Worm (Caenorhabditis elegans) whole organism, L4/young adult: ENCODE results near the gene Y41C4A.22.

Experiments used
- W03F9.2 ChIP-seq: fragments of 150-350 bp; optimal IDR thresholded peaks from 2 replicates; lab custom pipeline; 2014; ENCODE audit warnings: missing biosample characterization, missing genetic modification characterization
- dao-5 ChIP-seq: sonication (generic microtip); optimal IDR thresholded peaks from 2 replicates; lab custom pipeline; 2016; ENCODE audit warnings: missing genotype, missing genetic modification characterization, moderate library complexity, missing compliant biosample characterization
- him-1 ChIP-seq: sonication (generic microtip); optimal IDR thresholded peaks from 2 replicates; lab custom pipeline; 2016; ENCODE audit warnings: missing genotype, missing genetic modification reagents, missing genetic modification characterization, missing compliant biosample characterization

Gene Y41C4A.22

DNA sequence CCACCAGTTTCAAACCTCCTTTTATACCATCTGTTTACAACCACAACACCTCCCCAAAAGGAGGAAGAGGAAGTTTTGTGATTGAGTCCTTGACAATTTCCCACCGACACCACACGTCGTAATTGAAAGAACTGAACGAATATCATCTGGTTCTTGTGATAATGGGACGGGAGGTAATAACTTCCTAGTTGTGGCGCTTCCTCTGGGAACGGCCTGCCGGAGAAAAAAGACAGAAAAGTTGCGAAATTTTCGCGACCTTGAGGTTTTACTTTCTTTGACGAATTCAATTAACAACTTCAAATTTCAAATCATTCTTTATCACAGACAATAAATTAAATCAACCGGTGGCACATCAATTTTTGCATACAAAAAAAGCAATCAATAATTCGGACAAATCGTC, 11.6 kb downstream of the Y41C4A.22 start, which contains the start of gene col-96:
Gene col-96 (minus strand): TSS at position 101 of the 400 bp plus-strand sequence.
- no peak for TF ChIP-seq W03F9.2 (tag; lab: Kevin White, UChicago)

DNA sequence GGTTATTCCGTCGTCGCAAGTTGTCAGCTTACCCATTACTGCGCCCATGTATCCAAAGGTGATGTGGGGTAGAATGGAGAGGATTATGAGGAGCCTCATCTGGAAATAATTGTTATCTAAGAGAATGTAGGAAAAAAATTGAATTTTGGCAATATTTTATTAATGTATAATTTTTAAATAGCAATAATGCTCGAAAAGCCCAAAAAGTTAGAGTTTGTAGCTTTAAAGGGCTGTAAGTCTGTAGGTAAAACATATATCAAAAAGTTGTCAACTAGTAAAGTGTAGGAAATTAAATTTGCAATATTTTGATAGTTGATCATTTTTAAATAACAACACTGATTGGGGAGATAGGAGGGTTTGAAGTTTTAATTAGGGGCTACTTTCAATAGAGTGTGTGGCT, 13.6 kb downstream of the Y41C4A.22 start, which contains the start of gene Y41C4A.8:
Gene Y41C4A.8 (minus strand): TSS at position 101 of the 400 bp plus-strand sequence.
- no peak for TF ChIP-seq dao-5 (tag; lab: Kevin White, UChicago)
- TF ChIP-seq him-1 (tag; lab: Kevin White, UChicago): no peak
- no peak for TF ChIP-seq W03F9.2 (tag; lab: Kevin White, UChicago)

DNA sequence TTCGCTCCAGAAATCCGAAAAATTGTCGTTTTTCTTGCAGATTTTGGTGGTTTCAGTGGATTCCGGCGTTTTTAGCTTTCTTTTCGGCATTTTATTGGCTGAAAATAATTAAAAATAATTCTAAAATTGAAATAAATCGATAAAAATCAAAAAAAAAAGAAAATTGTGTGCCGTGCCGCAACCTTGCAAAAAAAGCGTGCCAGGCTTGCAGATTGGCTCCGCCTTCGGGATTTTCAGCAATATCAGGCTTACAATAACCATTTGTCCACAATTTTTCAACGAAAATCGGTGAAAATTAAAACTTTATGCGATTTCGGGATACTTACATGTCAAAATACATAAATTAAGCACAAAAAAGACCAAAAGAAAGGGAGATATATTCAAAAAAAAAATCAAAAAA, 23.5 kb downstream of the Y41C4A.22 start, which contains the start of gene Y41C4A.9:
Gene Y41C4A.9 (minus strand): TSS at position 98 of the 400 bp plus-strand sequence.
- TF ChIP-seq him-1 (tag; lab: Kevin White, UChicago) (no peak), W03F9.2 (tag; lab: Kevin White, UChicago) (no peak), dao-5 (tag; lab: Kevin White, UChicago) (no peak)

DNA sequence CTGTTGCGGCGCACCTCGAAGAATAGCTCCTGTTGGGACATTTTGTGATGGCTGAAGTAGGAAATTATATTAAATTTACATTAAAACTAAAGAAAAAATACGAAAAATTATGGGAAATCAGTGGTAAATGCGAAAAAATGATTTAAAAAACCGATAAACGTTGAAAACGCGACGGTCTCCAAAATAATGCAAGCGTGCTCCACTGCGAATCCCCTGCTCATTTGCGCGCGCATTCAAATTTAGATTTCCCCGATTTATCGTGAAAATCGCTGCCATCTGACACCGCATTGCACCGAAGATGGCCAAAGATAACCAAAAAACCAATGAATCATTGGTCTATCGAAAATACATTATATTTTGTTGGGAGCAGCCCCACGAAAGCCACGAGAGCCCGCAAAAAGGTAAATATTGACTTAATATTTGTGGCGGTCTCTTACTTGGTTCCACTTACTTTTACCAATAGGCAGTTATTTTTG, 24.4 kb downstream of the Y41C4A.22 start, which contains the start of the genes elb-1 and Y41C4A.11:
Gene elb-1 (minus strand): TSS at position 51 of the 476 bp plus-strand sequence.
Gene Y41C4A.11 (plus strand): TSS at position 461 of the 476 bp plus-strand sequence.
- no peak for TF ChIP-seq him-1 (tag; lab: Kevin White, UChicago)
- no peak for TF ChIP-seq dao-5 (tag; lab: Kevin White, UChicago)
- no peak for TF ChIP-seq W03F9.2 (tag; lab: Kevin White, UChicago)

DNA sequence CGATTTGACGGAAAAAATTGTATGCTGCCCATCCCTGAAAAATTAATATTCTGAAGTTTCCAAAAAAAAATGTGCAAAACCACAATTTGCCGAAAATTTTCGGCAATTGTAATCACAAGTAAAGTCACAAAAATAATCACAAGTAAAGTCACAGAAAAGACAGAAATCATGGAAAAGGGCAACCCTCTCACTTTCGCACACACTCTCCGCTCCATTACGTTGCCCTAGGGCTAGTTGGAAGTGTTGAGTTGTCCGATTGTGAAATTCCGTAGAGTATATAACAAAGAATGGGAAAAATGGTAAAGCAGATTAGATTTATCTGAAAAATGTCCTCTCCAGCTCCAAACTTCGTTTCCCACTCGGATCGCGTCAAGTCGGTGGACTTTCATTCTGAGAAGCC, 26.3 kb downstream of the Y41C4A.22 start, which contains the start of gene Y41C4A.32:
Gene Y41C4A.32 (plus strand): TSS at position 302 of the 400 bp plus-strand sequence.
- TF ChIP-seq W03F9.2 (tag; lab: Kevin White, UChicago) (no peak), dao-5 (tag; lab: Kevin White, UChicago) (no peak), him-1 (tag; lab: Kevin White, UChicago) (no peak)

DNA sequence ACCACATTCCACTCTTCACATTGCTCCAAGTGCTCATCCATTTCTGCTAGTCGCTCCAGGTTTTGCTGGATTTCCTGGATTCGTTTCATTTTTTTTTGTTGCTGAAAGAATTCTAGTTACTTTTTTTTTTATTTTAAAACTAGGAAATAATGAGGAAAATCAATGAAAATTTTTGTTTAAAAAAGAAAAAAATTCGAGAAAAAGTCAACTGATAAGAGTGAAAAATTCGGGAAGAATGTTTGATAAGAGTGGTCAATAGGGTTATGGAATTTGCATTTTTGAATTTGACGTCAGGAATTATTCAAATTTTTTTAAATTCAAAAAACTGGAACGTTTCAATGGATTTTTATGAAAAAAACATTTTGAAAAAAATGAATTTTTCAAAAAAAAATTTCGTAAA, 31.5 kb downstream of the Y41C4A.22 start, which contains the start of gene Y41C4A.12:
Gene Y41C4A.12 (minus strand): TSS at position 101 of the 400 bp plus-strand sequence.
- no peak for TF ChIP-seq W03F9.2 (tag; lab: Kevin White, UChicago)
- TF ChIP-seq dao-5 (tag; lab: Kevin White, UChicago): no peak
- no peak for TF ChIP-seq him-1 (tag; lab: Kevin White, UChicago)

DNA sequence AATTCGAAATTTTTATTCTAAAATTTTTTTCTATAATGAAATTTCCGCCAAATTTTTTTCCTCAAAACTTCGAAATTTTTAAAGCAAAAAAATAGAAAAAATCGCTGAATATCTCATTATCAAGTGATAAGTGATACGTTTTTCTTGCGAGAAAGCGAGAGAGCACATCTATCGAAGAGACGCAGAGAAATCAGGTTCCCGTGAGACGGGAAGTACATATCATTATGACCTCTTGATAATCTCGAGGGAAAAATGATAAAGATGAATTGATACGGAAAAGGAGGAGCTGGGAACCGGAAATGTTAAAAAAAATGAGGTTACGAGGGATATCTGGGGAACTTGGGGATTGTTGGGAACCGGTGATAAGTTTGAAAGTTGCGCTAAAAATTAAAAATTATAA, 31.9 kb downstream of the Y41C4A.22 start:
- TF ChIP-seq him-1 (tag; lab: Kevin White, UChicago): no peak
- no peak for TF ChIP-seq dao-5 (tag; lab: Kevin White, UChicago)
- no peak for TF ChIP-seq W03F9.2 (tag; lab: Kevin White, UChicago)

DNA sequence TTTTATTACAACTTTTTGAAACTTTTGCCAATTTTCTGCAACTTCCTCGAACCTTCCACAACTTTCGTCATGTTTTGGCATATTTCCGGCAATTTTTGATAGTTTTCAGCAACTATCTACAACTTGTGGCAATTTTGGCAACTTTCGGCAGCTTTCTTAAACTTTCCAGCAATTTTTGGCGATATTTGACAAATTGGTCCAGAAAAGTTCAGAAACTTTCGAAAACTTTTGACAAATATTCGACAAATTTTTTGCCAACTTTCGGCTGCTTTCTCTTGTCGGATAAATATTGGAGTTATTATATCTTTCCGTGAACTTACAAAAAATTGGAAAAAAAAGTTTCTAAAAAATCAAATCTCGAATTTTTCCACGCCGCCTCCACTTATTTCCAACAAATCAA, 35.2 kb downstream of the Y41C4A.22 start, which contains the start of gene Y41C4A.18:
Gene Y41C4A.18 (plus strand): TSS at position 301 of the 400 bp plus-strand sequence.
- TF ChIP-seq dao-5 (tag; lab: Kevin White, UChicago): no peak
- no peak for TF ChIP-seq W03F9.2 (tag; lab: Kevin White, UChicago)
- no peak for TF ChIP-seq him-1 (tag; lab: Kevin White, UChicago)

DNA sequence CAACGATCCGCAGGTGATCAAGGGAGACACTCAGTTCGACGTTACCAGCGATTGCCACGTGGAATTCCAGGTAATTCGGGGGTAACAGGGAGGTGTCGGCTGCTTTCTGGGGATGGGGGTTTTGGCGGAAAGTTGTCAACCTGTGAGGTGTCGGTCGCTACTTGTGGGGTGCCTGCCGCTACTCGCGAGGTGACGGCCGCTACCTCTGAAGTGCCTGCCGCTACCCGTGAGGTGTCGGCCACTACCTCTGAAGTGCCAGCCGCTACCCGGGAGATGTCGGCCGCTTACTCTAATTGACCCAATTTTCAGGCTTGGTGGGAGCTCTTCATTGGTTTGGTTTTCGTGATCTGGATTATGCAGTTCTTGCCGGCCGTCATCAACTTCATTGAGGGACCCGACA, 35.8 kb downstream of the Y41C4A.22 start:
- TF ChIP-seq him-1 (tag; lab: Kevin White, UChicago) (no peak), W03F9.2 (tag; lab: Kevin White, UChicago) (no peak), dao-5 (tag; lab: Kevin White, UChicago) (no peak)

DNA sequence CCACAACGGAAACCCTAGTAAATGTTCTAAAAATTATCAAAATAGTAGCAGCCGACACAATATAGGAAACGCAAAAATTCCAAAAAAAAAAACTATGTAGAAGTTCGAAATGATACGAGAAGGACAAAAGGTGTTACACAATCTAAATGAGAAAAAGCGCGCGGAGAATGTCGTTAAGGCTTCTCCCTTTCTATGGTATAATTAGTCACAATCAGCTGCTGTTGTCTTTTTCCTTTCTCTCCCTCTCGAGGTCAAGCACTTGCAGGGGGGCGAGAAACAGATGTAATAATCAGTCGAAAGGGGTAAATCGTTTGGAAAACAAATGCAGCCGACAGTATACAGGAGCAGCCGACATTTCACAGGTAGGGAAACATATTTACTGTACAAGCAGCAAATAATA, 36.4 kb downstream of the Y41C4A.22 start:
- no peak for TF ChIP-seq him-1 (tag; lab: Kevin White, UChicago)
- TF ChIP-seq W03F9.2 (tag; lab: Kevin White, UChicago): no peak
- no peak for TF ChIP-seq dao-5 (tag; lab: Kevin White, UChicago)

DNA sequence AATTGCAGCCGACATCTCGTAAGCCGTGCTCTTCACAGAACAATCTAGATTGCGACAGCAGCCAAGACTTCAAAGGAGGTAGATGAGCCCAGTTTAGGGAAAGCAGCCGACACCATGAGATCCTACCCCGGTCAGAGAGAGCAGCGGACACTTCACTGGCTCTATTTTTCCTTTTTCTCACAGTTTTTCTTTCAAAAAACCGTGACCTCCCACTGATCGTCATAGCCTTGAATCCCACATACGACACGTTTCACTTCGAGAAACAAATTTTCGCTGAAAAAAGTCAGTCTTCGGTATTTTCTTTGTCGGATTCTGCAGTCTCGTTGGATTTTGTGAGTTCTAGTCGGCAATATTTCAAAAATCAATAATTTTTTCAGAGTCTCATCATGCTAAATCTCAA, 37.0 kb downstream of the Y41C4A.22 start, which contains the start of gene Y41C4A.21:
Gene Y41C4A.21 (plus strand): TSS at position 301 of the 400 bp plus-strand sequence.
- TF ChIP-seq W03F9.2 (tag; lab: Kevin White, UChicago) (no peak), dao-5 (tag; lab: Kevin White, UChicago) (no peak), him-1 (tag; lab: Kevin White, UChicago) (no peak)

DNA sequence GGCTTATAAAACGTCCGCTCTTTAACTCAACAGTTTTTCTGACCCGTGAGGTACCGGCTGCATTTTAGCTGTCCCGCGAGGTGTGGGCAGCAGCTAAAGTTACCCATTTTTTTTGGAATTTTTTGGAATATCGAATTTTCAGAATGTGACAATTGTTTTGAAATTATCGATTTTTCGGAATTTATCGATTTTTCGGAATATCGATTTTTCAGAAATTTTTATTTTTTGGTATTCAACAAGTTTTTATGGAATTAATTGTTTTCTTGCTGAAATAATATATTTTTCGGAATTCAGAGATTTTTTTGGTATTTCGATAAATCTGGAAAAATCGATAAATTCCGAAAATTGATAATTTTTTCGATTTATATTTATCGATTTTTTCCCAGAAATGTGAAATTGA, 37.9 kb downstream of the Y41C4A.22 start:
- no peak for TF ChIP-seq him-1 (tag; lab: Kevin White, UChicago)
- TF ChIP-seq W03F9.2 (tag; lab: Kevin White, UChicago): no peak
- TF ChIP-seq dao-5 (tag; lab: Kevin White, UChicago): no peak

DNA sequence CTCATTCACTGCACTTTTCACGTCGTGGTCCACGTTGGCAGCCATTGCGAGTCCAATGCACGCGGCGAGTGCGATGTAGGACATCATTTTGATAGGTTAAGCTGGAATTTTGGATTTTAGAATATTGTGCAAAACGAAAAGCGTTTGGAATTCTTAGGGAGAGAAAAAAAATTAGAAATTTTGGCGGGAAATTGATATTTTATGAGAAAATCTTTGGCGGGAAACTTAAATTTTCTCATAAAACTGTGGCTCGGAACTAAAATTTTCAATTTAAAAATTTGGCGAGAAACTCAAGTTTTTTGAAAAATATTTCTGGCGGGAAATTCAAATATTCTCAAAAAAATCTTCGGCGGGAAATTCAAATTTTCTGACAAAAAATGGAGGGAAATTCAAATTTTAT, 42.5 kb downstream of the Y41C4A.22 start, which contains the start of gene sup-1:
Gene sup-1 (minus strand): TSS at position 101 of the 400 bp plus-strand sequence.
- TF ChIP-seq him-1 (tag; lab: Kevin White, UChicago): no peak
- no peak for TF ChIP-seq W03F9.2 (tag; lab: Kevin White, UChicago)
- no peak for TF ChIP-seq dao-5 (tag; lab: Kevin White, UChicago)

DNA sequence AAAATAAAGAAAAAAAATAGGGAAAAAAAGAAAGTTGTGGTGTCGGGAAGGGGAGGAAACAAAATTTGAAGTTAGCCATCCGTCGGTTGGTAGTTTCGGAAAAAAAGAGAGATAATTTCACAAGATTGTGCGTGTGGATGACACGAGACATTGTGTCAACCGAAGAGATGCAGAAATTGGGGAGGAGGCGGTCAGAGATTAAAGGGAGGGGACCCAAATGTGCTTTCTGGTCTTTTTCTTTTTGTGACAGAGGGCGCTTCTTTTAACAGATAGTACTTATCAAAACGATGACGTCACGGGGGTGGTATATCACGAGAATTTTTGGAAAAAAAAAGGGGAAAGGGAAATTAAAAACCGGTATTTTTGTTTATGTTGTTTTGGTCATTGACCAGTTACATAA, 43.4 kb downstream of the Y41C4A.22 start:
- TF ChIP-seq W03F9.2 (tag; lab: Kevin White, UChicago) (no peak), dao-5 (tag; lab: Kevin White, UChicago) (no peak), him-1 (tag; lab: Kevin White, UChicago) (no peak)
